Worm (Caenorhabditis elegans): ENCODE data around the gene Y57A10A.24.
A peak's percentile ranks its signal among the peaks of the same experiment; 100 is the strongest.

Y57A10A.24 gene

ce11 chrII:12208741-12209140, 34.0 kb upstream of the Y57A10A.24 start:
- TF ChIP-seq nhr-11 (tag; optimal IDR thresholded peaks at IDR 0.05) (no peak), ceh-28 (tag; optimal IDR thresholded peaks at IDR 0.05) (peak; percentile 21)

- TF ChIP-seq lin-39 (tag; optimal IDR thresholded peaks at IDR 0.05) (no peak), nhr-12 (tag; optimal IDR thresholded peaks at IDR 0.05) (no peak), fos-1 (tag; optimal IDR thresholded peaks at IDR 0.05) (no peak), mml-1 (tag; optimal IDR thresholded peaks at IDR 0.05) (no peak), nhr-67 (tag; optimal IDR thresholded peaks at IDR 0.05) (no peak), skn-1 (tag; optimal IDR thresholded peaks at IDR 0.05) (no peak), nhr-11 (tag; optimal IDR thresholded peaks at IDR 0.05) (no peak), jun-1 (tag; optimal IDR thresholded peaks at IDR 0.05) (no peak)
These were observed 31.0 kb upstream of the Y57A10A.24 start for ce11 chrII:12211652-12212245.

ce11 chrII:12214562-12214961, 28.2 kb upstream of the Y57A10A.24 start:
- TF ChIP-seq nhr-43 (tag; optimal IDR thresholded peaks at IDR 0.05; ENCODE audit: poor library complexity, severe bottlenecking) (no peak), R02D3.7 (tag; optimal IDR thresholded peaks at IDR 0.05) (no peak), jun-1 (tag; optimal IDR thresholded peaks at IDR 0.05) (no peak), elt-1 (tag; optimal IDR thresholded peaks at IDR 0.05) (no peak), ztf-4 (tag; optimal IDR thresholded peaks at IDR 0.05) (no peak), skn-1 (tag; optimal IDR thresholded peaks at IDR 0.05) (no peak), fos-1 (tag; optimal IDR thresholded peaks at IDR 0.05) (no peak), egl-27 (tag; optimal IDR thresholded peaks at IDR 0.05) (no peak), nhr-77 (tag; optimal IDR thresholded peaks at IDR 0.05) (no peak), ceh-82 (tag; optimal IDR thresholded peaks at IDR 0.05) (no peak)

ce11 chrII:12222524-12222923, 20.2 kb upstream of the Y57A10A.24 start:
- TF ChIP-seq nhr-25 (tag; optimal IDR thresholded peaks at IDR 0.05) (peak; percentile 90), nhr-76 (tag; optimal IDR thresholded peaks at IDR 0.05) (no peak), pqm-1 (tag; optimal IDR thresholded peaks at IDR 0.05) (no peak), ceh-82 (tag; optimal IDR thresholded peaks at IDR 0.05) (no peak), nhr-12 (tag; optimal IDR thresholded peaks at IDR 0.05) (no peak), lin-39 (tag; optimal IDR thresholded peaks at IDR 0.05) (peak; percentile 76), ceh-16 (tag; optimal IDR thresholded peaks at IDR 0.05) (no peak), pha-4 (tag; optimal IDR thresholded peaks at IDR 0.05) (peak; percentile 85), ztf-11 (tag; optimal IDR thresholded peaks at IDR 0.05) (no peak), lin-15B (tag; optimal IDR thresholded peaks at IDR 0.05) (peak; percentile 79), eor-1 (tag; optimal IDR thresholded peaks at IDR 0.05) (no peak), aly-2 (tag; optimal IDR thresholded peaks at IDR 0.05) (no peak), ceh-9 (tag; optimal IDR thresholded peaks at IDR 0.05) (no peak), fos-1 (tag; optimal IDR thresholded peaks at IDR 0.05) (no peak), nhr-23 (tag; optimal IDR thresholded peaks at IDR 0.05) (peak; percentile 65), nhr-28 (tag; optimal IDR thresholded peaks at IDR 0.05) (no peak), nfya-1 (tag; optimal IDR thresholded peaks at IDR 0.05; ENCODE audit: insufficient read depth) (peak; percentile 93), egl-5 (tag; optimal IDR thresholded peaks at IDR 0.05) (peak; percentile 62), skn-1 (tag; optimal IDR thresholded peaks at IDR 0.05) (peak; percentile 1), daf-12 (tag; optimal IDR thresholded peaks at IDR 0.05) (no peak), unc-62 (GFP tag; optimal IDR thresholded peaks at IDR 0.05) (peak; percentile 31), ztf-4 (tag; optimal IDR thresholded peaks at IDR 0.05) (no peak), R02D3.7 (tag; optimal IDR thresholded peaks at IDR 0.05) (peak; percentile 60), nhr-11 (tag; optimal IDR thresholded peaks at IDR 0.05) (no peak), jun-1 (tag; optimal IDR thresholded peaks at IDR 0.05) (peak; percentile 5), elt-1 (tag; optimal IDR thresholded peaks at IDR 0.05) (no peak), hmg-11 (tag; optimal IDR thresholded peaks at IDR 0.05) (peak; percentile 92), nhr-43 (tag; optimal IDR thresholded peaks at IDR 0.05; ENCODE audit: poor library complexity, severe bottlenecking) (peak; percentile 67), lsy-12 (tag; optimal IDR thresholded peaks at IDR 0.05) (peak; percentile 41), snpc-4 (tag; optimal IDR thresholded peaks at IDR 0.05) (peak; percentile 88), sea-2 (GFP tag; optimal IDR thresholded peaks at IDR 0.05) (peak; percentile 14), mdl-1 (tag; optimal IDR thresholded peaks at IDR 0.05) (no peak), ceh-28 (tag; optimal IDR thresholded peaks at IDR 0.05) (peak; percentile 84), fkh-2 (tag; optimal IDR thresholded peaks at IDR 0.05) (no peak), elt-3 (tag; optimal IDR thresholded peaks at IDR 0.05) (no peak), ama-1 (optimal IDR thresholded peaks at IDR 0.05) (peak; percentile 5), zag-1 (tag; optimal IDR thresholded peaks at IDR 0.05) (no peak), tbx-2 (tag; optimal IDR thresholded peaks at IDR 0.05) (peak; percentile 63), fkh-10 (GFP tag; optimal IDR thresholded peaks at IDR 0.05) (peak; percentile 35), egl-27 (tag; optimal IDR thresholded peaks at IDR 0.05) (peak; percentile 27), ZK546.5 (tag; optimal IDR thresholded peaks at IDR 0.05) (no peak), nhr-77 (tag; optimal IDR thresholded peaks at IDR 0.05) (no peak), elt-2 (tag; optimal IDR thresholded peaks at IDR 0.05) (peak; percentile 28)
